Worm (Caenorhabditis elegans) whole organism, early embryonic: ENCODE measurements around the gene K08D8.11.
"Not testable (repeated sequence)": the region's sequence is repeated elsewhere in the genome, so short reads cannot be mapped to it uniquely, and the experiment has no call there.

ENCODE experiments used
- B0310.2 ChIP-seq: sonication (generic microtip); optimal IDR thresholded peaks from 2 replicates; lab custom pipeline; 2016; ENCODE audit warnings: mild to moderate bottlenecking, missing genetic modification characterization, missing compliant biosample characterization
- F13C5.2 ChIP-seq: sonication (generic microtip); optimal IDR thresholded peaks from 2 replicates; lab custom pipeline; 2017; ENCODE audit warnings: mild to moderate bottlenecking, missing genetic modification characterization, inconsistent platforms, missing compliant biosample characterization
- aly-1 ChIP-seq: sonication (generic microtip); optimal IDR thresholded peaks from 2 replicates; lab custom pipeline; 2016; ENCODE audit warnings: missing genetic modification characterization, missing compliant biosample characterization
- ama-1 ChIP-seq: fragments of 150-350 bp; optimal IDR thresholded peaks from 2 replicates; lab custom pipeline; 2014
- ceh-13 ChIP-seq: fragments of 200-800 bp; sonication (Bioruptor generic); optimal IDR thresholded peaks from 2 replicates; lab custom pipeline; 2018; ENCODE audit warnings: mild to moderate bottlenecking, missing genetic modification characterization, missing compliant biosample characterization
- ceh-36 ChIP-seq: sonication (generic microtip); optimal IDR thresholded peaks from 2 replicates; lab custom pipeline; 2016; ENCODE audit warnings: missing genetic modification characterization, inconsistent platforms, missing compliant biosample characterization
- ets-7 ChIP-seq: sonication (generic microtip); optimal IDR thresholded peaks from 2 replicates; lab custom pipeline; 2016; ENCODE audit warnings: missing genotype, missing genetic modification characterization, missing compliant biosample characterization
- flt-1 ChIP-seq: fragments of 200-800 bp; sonication (Bioruptor generic); IDR thresholded peaks from 2 replicates; pipeline ENCODE4 v1.3.6; 2022; ENCODE audit warnings: missing genetic modification characterization, missing compliant biosample characterization
- hmbx-1 ChIP-seq: sonication (generic microtip); optimal IDR thresholded peaks from 2 replicates; lab custom pipeline; 2016; ENCODE audit warnings: mild to moderate bottlenecking, missing genetic modification characterization, missing compliant biosample characterization
- hmg-4 ChIP-seq: fragments of 200-800 bp; sonication (Bioruptor generic); optimal IDR thresholded peaks from 2 replicates; lab custom pipeline; 2018; ENCODE audit warnings: mild to moderate bottlenecking, missing genetic modification characterization, missing compliant biosample characterization
- hnd-1 ChIP-seq: sonication (generic microtip); optimal IDR thresholded peaks from 2 replicates; lab custom pipeline; 2016; ENCODE audit warnings: missing genetic modification characterization, missing compliant biosample characterization
- pes-1 ChIP-seq: fragments of 200-800 bp; sonication (Bioruptor generic); IDR thresholded peaks from 2 replicates; pipeline ENCODE4 v1.3.6; 2022; ENCODE audit warnings: missing genetic modification reagents, missing genetic modification characterization, missing compliant biosample characterization
- scrt-1 ChIP-seq: fragments of 200-800 bp; sonication (Bioruptor generic); IDR thresholded peaks from 2 replicates; pipeline ENCODE4 v1.3.6; 2022; ENCODE audit warnings: missing genetic modification characterization, missing compliant biosample characterization
- sea-1 ChIP-seq: fragments of 200-800 bp; sonication (Bioruptor generic); conservative IDR thresholded peaks from 2 replicates; pipeline ENCODE4 v1.3.6; 2022; ENCODE audit warnings: missing genetic modification characterization, missing compliant biosample characterization
- tbx-11 ChIP-seq: fragments of 200-800 bp; sonication (Bioruptor generic); IDR thresholded peaks from 2 replicates; pipeline ENCODE4 v1.3.6; 2022; ENCODE audit warnings: missing genetic modification characterization, missing compliant biosample characterization
- tbx-37 ChIP-seq: fragments of 200-800 bp; sonication (Bioruptor generic); conservative IDR thresholded peaks from 2 replicates; pipeline ENCODE4 v1.3.6; 2022; ENCODE audit warnings: missing genetic modification reagents, missing genetic modification characterization, missing compliant biosample characterization
- tra-4 ChIP-seq: sonication (generic microtip); optimal IDR thresholded peaks from 2 replicates; lab custom pipeline; 2017; ENCODE audit warnings: missing genetic modification characterization, missing compliant biosample characterization

K08D8.11 gene

DNA sequence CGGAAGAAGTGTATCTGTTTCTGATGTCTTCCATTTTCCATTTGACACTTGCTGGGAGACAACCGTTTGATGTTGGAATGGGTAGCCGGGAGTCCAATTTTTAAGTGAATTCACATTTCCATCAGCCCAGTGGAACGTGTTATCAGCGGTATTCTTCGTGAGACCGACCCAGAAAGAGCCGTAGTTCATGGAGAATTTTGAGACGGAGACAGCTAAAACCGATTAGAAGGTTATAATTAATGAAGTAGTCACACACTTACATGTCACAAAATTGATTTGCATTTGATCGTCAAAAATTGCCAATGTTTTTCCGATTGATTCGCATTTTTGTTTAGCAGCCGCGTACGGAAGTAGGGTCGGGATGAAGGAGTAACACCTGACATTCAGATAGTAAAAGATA, 25.7 kb upstream of the K08D8.11 start:
- TF ChIP-seq B0310.2 (tag; lab: Kevin White, UChicago) (no peak), hnd-1 (tag; lab: Kevin White, UChicago) (no peak), tbx-11 (GFP tag; lab: Robert Waterston, UW) (no peak)

ce11 chrIV:12869812-12870211, 25.3 kb upstream of the K08D8.11 start:
- no peak for TF ChIP-seq tbx-37 (GFP tag; lab: Robert Waterston, UW)
- TF ChIP-seq ets-7 (tag; lab: Kevin White, UChicago) = no peak
- TF ChIP-seq tra-4 = no peak
- TF ChIP-seq ceh-36 (tag; lab: Kevin White, UChicago) = no peak
- TF ChIP-seq sea-1 (GFP tag; lab: Robert Waterston, UW) = no peak
- TF ChIP-seq ama-1 = no peak
- TF ChIP-seq pes-1 (GFP tag; lab: Robert Waterston, UW) = no peak

- TF ChIP-seq sea-1 (GFP tag; lab: Robert Waterston, UW) (no peak), hmbx-1 (tag; lab: Kevin White, UChicago) (no peak), aly-1 (tag; lab: Kevin White, UChicago) (no peak), flt-1 (no peak), F13C5.2 (no peak), ets-7 (tag; lab: Kevin White, UChicago) (no peak), hmg-4 (GFP tag; lab: Kevin White, UChicago) (no peak), ceh-36 (tag; lab: Kevin White, UChicago) (no peak), tbx-37 (GFP tag; lab: Robert Waterston, UW) (no peak), tra-4 (no peak), B0310.2 (tag; lab: Kevin White, UChicago) (no peak), ama-1 (no peak), scrt-1 (GFP tag; lab: Robert Waterston, UW) (no peak), hnd-1 (tag; lab: Kevin White, UChicago) (no peak), ceh-13 (GFP tag; lab: Kevin White, UChicago) (no peak), tbx-11 (GFP tag; lab: Robert Waterston, UW) (no peak), pes-1 (GFP tag; lab: Robert Waterston, UW) (no peak)
Observed at ce11 chrIV:12870315-12870714, 24.8 kb upstream of the K08D8.11 start.

- TF ChIP-seq tbx-11 (GFP tag; lab: Robert Waterston, UW) = no peak
- no peak for TF ChIP-seq ets-7 (tag; lab: Kevin White, UChicago)
- no peak for TF ChIP-seq tbx-37 (GFP tag; lab: Robert Waterston, UW)
- no peak for TF ChIP-seq pes-1 (GFP tag; lab: Robert Waterston, UW)
- TF ChIP-seq ceh-36 (tag; lab: Kevin White, UChicago) = no peak
Observed at ce11 chrIV:12871445-12871947, 23.6 kb upstream of the K08D8.11 start, which contains the start of gene clec-187. Gene clec-187 (minus strand): TSS chrIV:12871495.

ce11 chrIV:12875260-12875659, 19.8 kb upstream of the K08D8.11 start, which contains the start of gene ZK896.1:
Gene ZK896.1 (minus strand): TSS chrIV:12875360.
- TF ChIP-seq ama-1; hmbx-1 (tag; lab: Kevin White, UChicago); tra-4: not testable (repeated sequence)

DNA sequence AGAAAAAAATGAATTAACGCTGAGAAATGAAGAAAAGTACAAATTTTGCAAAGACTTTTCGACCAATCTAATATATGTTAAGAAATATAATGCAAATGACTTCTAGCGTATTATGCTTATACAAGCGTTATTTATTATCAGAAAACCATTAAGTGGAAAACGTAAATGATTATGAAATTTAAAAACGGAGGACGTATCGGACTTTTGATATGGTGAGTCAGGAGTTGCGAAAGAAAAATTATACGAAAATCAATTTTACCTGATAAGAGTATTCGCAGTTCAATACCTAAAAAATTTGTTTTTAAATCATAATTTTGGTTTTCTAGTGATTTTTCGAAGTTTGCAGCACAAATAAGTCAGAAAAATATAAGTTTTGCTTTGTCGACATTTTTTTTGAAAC, 18.5 kb upstream of the K08D8.11 start:
- no peak for TF ChIP-seq hmbx-1 (tag; lab: Kevin White, UChicago)
- no peak for TF ChIP-seq hnd-1 (tag; lab: Kevin White, UChicago)
- TF ChIP-seq hmg-4 (GFP tag; lab: Kevin White, UChicago) = no peak
- no peak for TF ChIP-seq pes-1 (GFP tag; lab: Robert Waterston, UW)
- no peak for TF ChIP-seq scrt-1 (GFP tag; lab: Robert Waterston, UW)
- TF ChIP-seq tbx-37 (GFP tag; lab: Robert Waterston, UW) = no peak
- no peak for TF ChIP-seq sea-1 (GFP tag; lab: Robert Waterston, UW)
- no peak for TF ChIP-seq ceh-13 (GFP tag; lab: Kevin White, UChicago)
- TF ChIP-seq ama-1 = no peak
- no peak for TF ChIP-seq B0310.2 (tag; lab: Kevin White, UChicago)
- TF ChIP-seq ets-7 (tag; lab: Kevin White, UChicago) = no peak
- TF ChIP-seq ceh-36 (tag; lab: Kevin White, UChicago) = no peak
- TF ChIP-seq aly-1 (tag; lab: Kevin White, UChicago) = no peak
- no peak for TF ChIP-seq tbx-11 (GFP tag; lab: Robert Waterston, UW)
- TF ChIP-seq F13C5.2 = no peak
- no peak for TF ChIP-seq tra-4
- no peak for TF ChIP-seq flt-1

ce11 chrIV:12879557-12879956, 15.5 kb upstream of the K08D8.11 start, which contains the start of gene ZK896.5:
Gene ZK896.5 (minus strand): TSS chrIV:12879645.
- no peak for TF ChIP-seq F13C5.2
- TF ChIP-seq hmbx-1 (tag; lab: Kevin White, UChicago) = no peak
- no peak for TF ChIP-seq ets-7 (tag; lab: Kevin White, UChicago)
- no peak for TF ChIP-seq scrt-1 (GFP tag; lab: Robert Waterston, UW)
- no peak for TF ChIP-seq sea-1 (GFP tag; lab: Robert Waterston, UW)
- TF ChIP-seq pes-1 (GFP tag; lab: Robert Waterston, UW) = no peak
- no peak for TF ChIP-seq ceh-36 (tag; lab: Kevin White, UChicago)
- TF ChIP-seq aly-1 (tag; lab: Kevin White, UChicago) = no peak
- TF ChIP-seq ama-1 = no peak
- TF ChIP-seq hnd-1 (tag; lab: Kevin White, UChicago) = no peak
- no peak for TF ChIP-seq ceh-13 (GFP tag; lab: Kevin White, UChicago)
- no peak for TF ChIP-seq tra-4
- no peak for TF ChIP-seq B0310.2 (tag; lab: Kevin White, UChicago)
- TF ChIP-seq tbx-11 (GFP tag; lab: Robert Waterston, UW) = no peak
- TF ChIP-seq tbx-37 (GFP tag; lab: Robert Waterston, UW) = no peak
- no peak for TF ChIP-seq hmg-4 (GFP tag; lab: Kevin White, UChicago)
- TF ChIP-seq flt-1 = no peak
